Fruit fly (Drosophila melanogaster): Measurements from ENCODE around the gene Cyp4e3.

The Cyp4e3 gene

dm6 chr2L:9753357-9753756 lies 3.5 kb upstream of the Cyp4e3 start:
- TF ChIP-seq Sox14 (GFP tag; optimal IDR thresholded peaks at IDR 0.05) (no peak), Eip78C (GFP tag) (no peak), OdsH (GFP tag; optimal IDR thresholded peaks at IDR 0.05) (no peak), CG3032 (tag; optimal IDR thresholded peaks at IDR 0.05) (no peak)

dm6 chr2L:9746236-9747225 lies 3.3 kb downstream of the Cyp4e3 start, which contains the start of gene Nckx30C:
TSS of gene Nckx30C (minus strand) at chr2L:9746495.
- TF ChIP-seq CG32006 (GFP tag; optimal IDR thresholded peaks at IDR 0.05) (no peak), dac (GFP tag; optimal IDR thresholded peaks at IDR 0.05) (peak; percentile 34)

DNA sequence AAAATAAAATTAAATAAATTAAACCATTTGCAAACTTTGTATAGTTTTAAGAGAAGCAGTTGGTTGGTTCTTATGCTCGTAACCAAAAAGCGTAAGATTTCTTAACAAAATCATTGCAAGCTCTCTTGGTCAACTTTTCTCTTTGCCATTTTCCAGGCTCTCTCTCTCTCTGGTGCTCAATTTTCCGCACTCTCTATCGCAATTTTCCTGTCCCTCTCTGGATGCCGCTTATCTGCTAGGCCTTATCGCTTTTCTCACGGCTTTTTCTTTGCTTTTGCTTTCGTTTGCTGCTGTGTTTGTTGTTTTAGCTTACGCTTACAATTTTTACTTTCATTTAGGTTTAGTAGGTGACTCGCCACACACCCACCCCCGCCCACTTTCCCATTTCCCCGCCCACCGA lies 5.2 kb downstream of the Cyp4e3 start:
- TF ChIP-seq Hr4 (GFP tag; optimal IDR thresholded peaks at IDR 0.05) (no peak), CG10631 (GFP tag; optimal IDR thresholded peaks at IDR 0.05) (no peak)

DNA sequence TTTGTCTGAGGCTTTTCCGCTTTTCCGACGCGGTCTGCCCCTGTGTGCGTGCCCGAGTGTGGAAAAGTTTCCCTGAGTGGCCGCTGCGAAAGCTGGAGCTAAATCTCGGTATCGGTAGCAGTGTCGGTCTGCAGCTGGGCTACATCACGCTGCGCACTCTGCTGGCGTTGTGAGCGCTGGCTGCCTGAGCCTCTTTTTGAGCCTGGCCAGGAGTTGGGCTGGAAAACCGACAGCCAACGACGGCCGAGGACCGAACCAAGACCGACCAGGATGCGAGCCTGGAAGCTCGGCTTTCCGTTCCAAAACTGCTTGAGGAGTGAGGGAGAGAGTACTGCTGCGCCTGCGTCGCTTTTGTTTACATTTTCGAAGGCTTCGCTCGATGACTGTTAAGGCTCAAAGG lies 6.0 kb downstream of the Cyp4e3 start:
- TF ChIP-seq eg (GFP tag; IDR thresholded peaks at IDR 0.05), result 0 out of 3 replicates have a peak, but pooled peaks have one; percentile 9
- no peak for TF ChIP-seq CG11902 (GFP tag; optimal IDR thresholded peaks at IDR 0.05)
- TF ChIP-seq Met (GFP tag; optimal IDR thresholded peaks at IDR 0.05), result no peak
- no peak for TF ChIP-seq CG10669 (GFP tag; optimal IDR thresholded peaks at IDR 0.05)
- no peak for TF ChIP-seq pdm3 (GFP tag; optimal IDR thresholded peaks at IDR 0.05)
- no peak for TF ChIP-seq OdsH (GFP tag; optimal IDR thresholded peaks at IDR 0.05)
- no peak for TF ChIP-seq CG8119 (GFP tag; IDR thresholded peaks at IDR 0.05)

DNA sequence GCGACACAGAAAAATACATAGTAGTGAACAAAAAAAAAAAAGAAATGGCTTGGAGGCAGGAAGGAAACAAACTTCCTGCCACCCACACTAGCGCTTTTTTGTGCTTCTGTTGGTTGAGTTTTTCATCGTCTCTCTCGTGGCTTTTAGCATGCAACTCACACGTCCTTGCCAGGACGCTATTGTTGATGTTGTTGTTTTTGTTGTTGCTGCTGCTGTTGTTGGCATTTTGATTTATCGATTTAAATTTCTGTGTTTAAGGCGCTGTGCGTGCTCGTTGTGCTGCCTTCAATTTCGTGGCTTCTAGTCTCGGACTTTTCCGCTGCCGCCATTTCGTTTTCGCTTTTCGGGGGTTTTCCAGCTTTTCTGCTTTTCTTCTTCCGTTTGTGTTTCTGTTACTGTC lies 10.2 kb downstream of the Cyp4e3 start:
- TF ChIP-seq CG6792 (GFP tag; optimal IDR thresholded peaks at IDR 0.05), result no peak
- no peak for TF ChIP-seq CG8119 (GFP tag; IDR thresholded peaks at IDR 0.05)
- TF ChIP-seq CG10631 (GFP tag; optimal IDR thresholded peaks at IDR 0.05), result no peak
- no peak for TF ChIP-seq esn (GFP tag; optimal IDR thresholded peaks at IDR 0.05)

DNA sequence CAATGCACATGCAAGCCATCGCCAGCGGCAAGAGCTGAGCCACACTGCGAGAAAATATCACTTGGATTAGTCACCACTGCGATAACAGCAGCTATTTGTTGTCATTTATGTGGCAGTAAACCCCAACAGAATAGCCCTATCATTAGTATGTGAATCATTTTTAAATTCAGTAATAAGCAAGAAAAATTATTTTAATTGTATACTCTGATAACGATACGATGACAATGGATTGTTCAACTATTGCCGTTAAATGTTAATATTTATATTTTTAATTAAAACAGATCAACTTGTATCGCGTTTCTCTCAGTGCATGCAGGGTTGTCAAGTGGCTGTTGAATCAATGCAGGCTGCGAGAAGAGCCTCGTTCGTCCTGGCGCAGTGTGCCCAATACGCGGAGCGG lies 12.1 kb downstream of the Cyp4e3 start:
- TF ChIP-seq Smox (GFP tag; optimal IDR thresholded peaks at IDR 0.05) (peak; percentile 35), CG11294 (GFP tag; IDR thresholded peaks at IDR 0.05) (no peak), ss (GFP tag; optimal IDR thresholded peaks at IDR 0.05) (peak in 1 of 2 experiments; percentile 12), cyc (GFP tag; optimal IDR thresholded peaks at IDR 0.05) (peak; percentile 36), CG11902 (GFP tag; optimal IDR thresholded peaks at IDR 0.05) (no peak), esn (GFP tag; optimal IDR thresholded peaks at IDR 0.05) (no peak), CG11762 (GFP tag; optimal IDR thresholded peaks at IDR 0.05; ENCODE audit: insufficient read depth) (no peak), acj6 (GFP tag; optimal IDR thresholded peaks at IDR 0.05) (peak; percentile 37), CG10631 (GFP tag; optimal IDR thresholded peaks at IDR 0.05) (peak; percentile 44), Hr4 (GFP tag; optimal IDR thresholded peaks at IDR 0.05) (peak; percentile 56), Gug (GFP tag; IDR thresholded peaks at IDR 0.05) (peak; percentile 22; the same call in 1 of the 2 replicates), CG7368 (GFP tag; optimal IDR thresholded peaks at IDR 0.05) (no peak), Hr38 (GFP tag; optimal IDR thresholded peaks at IDR 0.05) (no peak), CG3919 (GFP tag; optimal IDR thresholded peaks at IDR 0.05) (peak; percentile 45), CG31627 (GFP tag; optimal IDR thresholded peaks at IDR 0.05) (peak; percentile 37), Met (GFP tag; optimal IDR thresholded peaks at IDR 0.05) (peak; percentile 25), eg (GFP tag; IDR thresholded peaks at IDR 0.05) (peak; percentile 45; the same call in 2 of the 3 replicates), Ets96B (tag; optimal IDR thresholded peaks at IDR 0.05) (peak; percentile 40), Sox14 (GFP tag; optimal IDR thresholded peaks at IDR 0.05) (peak; percentile 8), CG6276 (GFP tag; optimal IDR thresholded peaks at IDR 0.05) (peak; percentile 31), Ets21C (GFP tag; optimal IDR thresholded peaks at IDR 0.05) (no peak), Eip75B (GFP tag; optimal IDR thresholded peaks at IDR 0.05) (peak; percentile 8), CG16779 (tag; optimal IDR thresholded peaks at IDR 0.05) (peak; percentile 2), achi (GFP tag; optimal IDR thresholded peaks at IDR 0.05) (peak; percentile 26), CG6854 (GFP tag; optimal IDR thresholded peaks at IDR 0.05) (no peak), CG4318 (GFP tag; optimal IDR thresholded peaks at IDR 0.05) (peak; percentile 29), Hr39 (GFP tag; optimal IDR thresholded peaks at IDR 0.05) (peak; percentile 21), Sox102F (GFP tag; optimal IDR thresholded peaks at IDR 0.05) (peak; percentile 15), vri (GFP tag; optimal IDR thresholded peaks at IDR 0.05) (no peak), OdsH (GFP tag; optimal IDR thresholded peaks at IDR 0.05) (peak; percentile 52), CG6163 (GFP tag; IDR thresholded peaks at IDR 0.05) (peak; percentile 24; the same call in 1 of the 3 replicates)

All from whole organism, prepupa.